Fruit fly (Drosophila melanogaster) whole organism, embryonic: ENCODE measurements around the gene CG5861.

ENCODE experiments used
- Atf-2 ChIP-seq: fragments of 200-800 bp; sonication (Bioruptor generic); optimal IDR thresholded peaks from 2 replicates; lab custom pipeline; 2016; ENCODE audit warnings: missing biosample characterization, missing genetic modification characterization
- B-H1 ChIP-seq: fragments of 200-800 bp; sonication (Bioruptor generic); IDR thresholded peaks from 3 replicates; pipeline ENCODE4 v1.3.6; 2022; ENCODE audit warnings: missing biosample characterization, missing genetic modification characterization
- CG10147 ChIP-seq: fragments of 200-800 bp; sonication (Bioruptor generic); optimal IDR thresholded peaks from 2 replicates; lab custom pipeline; 2019; ENCODE audit warnings: missing biosample characterization, mild to moderate bottlenecking, missing genetic modification characterization, moderate library complexity
- CG10979 ChIP-seq: fragments of 200-800 bp; sonication (Bioruptor generic); optimal IDR thresholded peaks from 2 replicates; lab custom pipeline; 2018; ENCODE audit warnings: missing biosample characterization, mild to moderate bottlenecking, missing genetic modification characterization, moderate library complexity
- CG11247 ChIP-seq: fragments of 200-800 bp; sonication (Bioruptor generic); IDR thresholded peaks from 2 replicates; pipeline ENCODE4 v1.3.6; 2022; ENCODE audit warnings: missing biosample characterization, missing genetic modification characterization
- CG11695 ChIP-seq: fragments of 200-800 bp; sonication (Bioruptor generic); IDR thresholded peaks from 3 replicates; pipeline ENCODE4 v1.3.6; 2022; ENCODE audit warnings: missing biosample characterization, missing genetic modification characterization
- CG12391 ChIP-seq: fragments of 200-800 bp; sonication (Bioruptor generic); optimal IDR thresholded peaks from 3 replicates; lab custom pipeline; 2018; ENCODE audit warnings: missing biosample characterization, mild to moderate bottlenecking, missing genetic modification characterization, moderate library complexity
- CG1603 ChIP-seq: fragments of 200-800 bp; sonication (Bioruptor generic); optimal IDR thresholded peaks from 2 replicates; lab custom pipeline; 2019; ENCODE audit warnings: missing biosample characterization, mild to moderate bottlenecking, missing genetic modification characterization, moderate library complexity
- CG1647 ChIP-seq: fragments of 200-800 bp; sonication (Bioruptor generic); optimal IDR thresholded peaks from 3 replicates; lab custom pipeline; 2016; ENCODE audit warnings: missing biosample characterization, missing genetic modification characterization
- CG17361 ChIP-seq: fragments of 200-800 bp; sonication (Bioruptor generic); IDR thresholded peaks from 3 replicates; pipeline ENCODE4 v1.3.6; 2022; ENCODE audit warnings: missing biosample characterization, missing genetic modification characterization
- CG18619 ChIP-seq: fragments of 200-800 bp; sonication (Bioruptor generic); optimal IDR thresholded peaks from 3 replicates; lab custom pipeline; 2017; ENCODE audit warnings: missing biosample characterization, mild to moderate bottlenecking, missing genetic modification characterization
- CG2129 ChIP-seq: fragments of 200-800 bp; sonication (Bioruptor generic); IDR thresholded peaks from 2 replicates; pipeline ENCODE4 v1.3.6; 2022; ENCODE audit warnings: missing biosample characterization, missing genetic modification characterization; ENCODE audit not compliant: partially characterized antibody
- CG30020 ChIP-seq: fragments of 200-800 bp; optimal IDR thresholded peaks from 2 replicates; lab custom pipeline; 2019; ENCODE audit warnings: missing biosample characterization, mild to moderate bottlenecking, missing genetic modification characterization, moderate library complexity
- CG3726 ChIP-seq: fragments of 200-800 bp; sonication (Bioruptor generic); IDR thresholded peaks from 3 replicates; pipeline ENCODE4, ENCODE4 v1.3.6; 2022; ENCODE audit warnings: missing biosample characterization, missing genetic modification characterization
- CG4854 ChIP-seq: fragments of 200-800 bp; sonication (Bioruptor generic); optimal IDR thresholded peaks from 2 replicates; lab custom pipeline; 2016; ENCODE audit warnings: missing biosample characterization, missing genetic modification characterization, inconsistent platforms
- CG5245 ChIP-seq: fragments of 200-800 bp; sonication (Bioruptor generic); optimal IDR thresholded peaks from 3 replicates; lab custom pipeline; 2016; ENCODE audit warnings: missing biosample characterization, missing genetic modification characterization
- CG8281 ChIP-seq: fragments of 200-800 bp; sonication (Bioruptor generic); optimal IDR thresholded peaks from 2 replicates; lab custom pipeline; 2018; ENCODE audit warnings: missing biosample characterization, mild to moderate bottlenecking, missing genetic modification characterization, moderate library complexity
- CG8388 ChIP-seq: fragments of 200-800 bp; sonication (Bioruptor generic); optimal IDR thresholded peaks from 2 replicates; lab custom pipeline; 2019; ENCODE audit warnings: missing biosample characterization, mild to moderate bottlenecking, missing genetic modification characterization, moderate library complexity
- CG8924 ChIP-seq: fragments of 200-800 bp; optimal IDR thresholded peaks from 3 replicates; lab custom pipeline; 2019; ENCODE audit warnings: missing biosample characterization, mild to moderate bottlenecking, missing genetic modification characterization, moderate library complexity
- CG9727 ChIP-seq: fragments of 200-800 bp; sonication (Bioruptor generic); optimal IDR thresholded peaks from 3 replicates; lab custom pipeline; 2017; ENCODE audit warnings: missing biosample characterization, mild to moderate bottlenecking, missing genetic modification characterization
- CHES-1-like ChIP-seq: fragments of 200-800 bp; sonication (Bioruptor generic); optimal IDR thresholded peaks from 2 replicates; lab custom pipeline; 2016; ENCODE audit warnings: missing biosample characterization, missing genetic modification characterization
- CoRest ChIP-seq: fragments of 200-800 bp; sonication (Bioruptor generic); optimal IDR thresholded peaks from 3 replicates; lab custom pipeline; 2018; ENCODE audit warnings: missing biosample characterization, mild to moderate bottlenecking, missing genetic modification characterization, moderate library complexity
- Dp ChIP-seq: fragments of 200-800 bp; sonication (Bioruptor generic); optimal IDR thresholded peaks from 2 replicates; lab custom pipeline; 2018; ENCODE audit warnings: missing biosample characterization, mild to moderate bottlenecking, missing genetic modification characterization, moderate library complexity
- Ets97D ChIP-seq: fragments of 200-800 bp; sonication (Bioruptor generic); optimal IDR thresholded peaks from 3 replicates; lab custom pipeline; 2016; ENCODE audit warnings: missing biosample characterization, missing genetic modification characterization
- HmgD ChIP-seq: fragments of 200-800 bp; sonication (Bioruptor generic); optimal IDR thresholded peaks from 3 replicates; lab custom pipeline; 2016; ENCODE audit warnings: missing biosample characterization, missing genetic modification characterization
- HmgZ ChIP-seq: fragments of 200-800 bp; sonication (Bioruptor generic); optimal IDR thresholded peaks from 2 replicates; lab custom pipeline; 2018; ENCODE audit warnings: missing biosample characterization, mild to moderate bottlenecking, missing genetic modification characterization
- MBD-R2 ChIP-seq: fragments of 200-800 bp; sonication (Bioruptor generic); IDR thresholded peaks from 2 replicates; pipeline ENCODE4 v1.3.6; 2022; ENCODE audit warnings: missing biosample characterization, missing genetic modification characterization
- Meics ChIP-seq: fragments of 200-800 bp; sonication (Bioruptor generic); optimal IDR thresholded peaks from 2 replicates; lab custom pipeline; 2017; ENCODE audit warnings: missing biosample characterization, mild to moderate bottlenecking, missing genetic modification characterization
- NC2α ChIP-seq: fragments of 200-800 bp; sonication (Bioruptor generic); optimal IDR thresholded peaks from 2 replicates; lab custom pipeline; 2016; ENCODE audit warnings: missing biosample characterization, missing genetic modification characterization
- Rx ChIP-seq: fragments of 200-800 bp; sonication (Bioruptor generic); IDR thresholded peaks from 2 replicates; pipeline ENCODE4 v1.3.6; 2022; ENCODE audit warnings: missing biosample characterization, missing genetic modification characterization
- TFAM ChIP-seq: fragments of 200-800 bp; sonication (Bioruptor generic); optimal IDR thresholded peaks from 2 replicates; lab custom pipeline; 2017; ENCODE audit warnings: missing biosample characterization, missing genetic modification characterization, inconsistent platforms
- ase ChIP-seq: fragments of 200-800 bp; sonication (Bioruptor generic); IDR thresholded peaks from 3 replicates; pipeline ENCODE4 v1.3.6; 2022; ENCODE audit warnings: missing biosample characterization, missing genetic modification characterization
- dati ChIP-seq: fragments of 200-800 bp; sonication (Bioruptor generic); IDR thresholded peaks from 2 replicates; pipeline ENCODE4 v1.3.6; 2022; ENCODE audit warnings: missing biosample characterization, missing genetic modification characterization
- ems ChIP-seq: fragments of 200-800 bp; sonication (Bioruptor generic); optimal IDR thresholded peaks from 3 replicates; lab custom pipeline; 2016; ENCODE audit warnings: missing biosample characterization, missing genetic modification characterization
- gcm ChIP-seq: fragments of 200-800 bp; sonication (Bioruptor generic); optimal IDR thresholded peaks from 2 replicates; lab custom pipeline; 2019; ENCODE audit warnings: missing biosample characterization, mild to moderate bottlenecking, missing genetic modification characterization, moderate library complexity
- grn ChIP-seq: fragments of 200-800 bp; sonication (Bioruptor generic); optimal IDR thresholded peaks from 3 replicates; lab custom pipeline; 2017; ENCODE audit warnings: missing biosample characterization, missing genetic modification characterization
- ham ChIP-seq: fragments of 200-800 bp; sonication (Bioruptor generic); IDR thresholded peaks from 2 replicates; pipeline ENCODE4 v1.3.6; 2022; ENCODE audit warnings: missing biosample characterization, missing genetic modification characterization
- ind ChIP-seq: fragments of 200-800 bp; sonication (Bioruptor generic); optimal IDR thresholded peaks from 3 replicates; lab custom pipeline; 2016; ENCODE audit warnings: missing biosample characterization, missing genetic modification characterization
- klu ChIP-seq: fragments of 200-800 bp; sonication (Bioruptor generic); IDR thresholded peaks from 2 replicates; pipeline ENCODE4 v1.3.6; 2022; ENCODE audit warnings: missing biosample characterization, missing genetic modification characterization
- knrl ChIP-seq: fragments of 200-800 bp; sonication (Bioruptor generic); IDR thresholded peaks from 3 replicates; pipeline ENCODE4 v1.3.6; 2022; ENCODE audit warnings: missing biosample characterization, missing genetic modification characterization; ENCODE audit not compliant: partially characterized antibody
- lov ChIP-seq, 2 experiments: fragments of 200-800 bp in 1 of 2; fragments of >200 bp in 1 of 2; sonication (Bioruptor generic) in 1 of 2; IDR thresholded peaks in 1 of 2; optimal IDR thresholded peaks in 1 of 2; 2 replicates in 1 of 2; 3 replicates in 1 of 2; pipeline versions ENCODE4 v1.3.6 to Lab custom; 2017 to 2022; ENCODE audit warnings: missing biosample characterization in 1 of 2, missing genetic modification characterization in 1 of 2
- mld ChIP-seq: fragments of 200-800 bp; sonication (Bioruptor generic); IDR thresholded peaks from 3 replicates; pipeline ENCODE4 v1.3.6; 2022; ENCODE audit warnings: missing biosample characterization, missing genetic modification characterization; ENCODE audit not compliant: partially characterized antibody
- nau ChIP-seq: fragments of 200-800 bp; sonication (Bioruptor generic); optimal IDR thresholded peaks from 3 replicates; lab custom pipeline; 2017; ENCODE audit warnings: missing biosample characterization, mild to moderate bottlenecking, missing genetic modification characterization, missing genetic modification reagents
- pan ChIP-seq, 4 experiments: fragments of >200 bp in 3 of 4; fragments of 200-800 bp in 1 of 4; sonication (Bioruptor generic) in 1 of 4; optimal IDR thresholded peaks in 3 of 4; IDR thresholded peaks in 1 of 4; 2 replicates each; pipeline versions ENCODE4 v1.3.6 to Lab custom; 2017 to 2022; ENCODE audit warnings: missing biosample characterization in 2 of 4, missing genetic modification characterization in 2 of 4, mixed read lengths in 1 of 4
- pfk ChIP-seq: fragments of 200-800 bp; sonication (Bioruptor generic); optimal IDR thresholded peaks from 2 replicates; lab custom pipeline; 2018; ENCODE audit warnings: missing biosample characterization, mild to moderate bottlenecking, missing genetic modification characterization, moderate library complexity
- run ChIP-seq: fragments of 200-800 bp; sonication (Bioruptor generic); optimal IDR thresholded peaks from 3 replicates; lab custom pipeline; 2018; ENCODE audit warnings: missing biosample characterization, mild to moderate bottlenecking, missing genetic modification characterization
- sob ChIP-seq: fragments of 200-800 bp; sonication (Bioruptor generic); IDR thresholded peaks from 2 replicates; pipeline ENCODE4 v1.3.6; 2022; ENCODE audit warnings: missing biosample characterization, missing genetic modification characterization
- sr ChIP-seq: fragments of 200-800 bp; sonication (Bioruptor generic); IDR thresholded peaks from 3 replicates; pipeline ENCODE4 v1.3.6; 2022; ENCODE audit warnings: missing biosample characterization, missing genetic modification characterization

CG5861 gene

dm6 chr2L:16269232-16270134 is 37.6 kb downstream of the CG5861 start (continued):
- peak; percentile 45 for TF ChIP-seq HmgD
- TF ChIP-seq CG17361 (GFP tag; lab: Robert Waterston, UW): no peak
- TF ChIP-seq lov (optimal IDR thresholded peaks at IDR 0.05; lab: Kevin White, UChicago): no peak
- no peak for TF ChIP-seq lov (GFP tag; IDR thresholded peaks at IDR 0.05; lab: Robert Waterston, UW)
- no peak for TF ChIP-seq B-H1
- TF ChIP-seq run: peak; percentile 59
- TF ChIP-seq ems: no peak
- peak; percentile 98 for TF ChIP-seq Ets97D (GFP tag; lab: Kevin White, UChicago)
- TF ChIP-seq pan (optimal IDR thresholded peaks at IDR 0.05; lab: Kevin White, UChicago): no peak
- TF ChIP-seq pan (GFP tag; optimal IDR thresholded peaks at IDR 0.05 in 1 of 2, IDR thresholded peaks at IDR 0.05 in 1 of 2): no peak
- no peak for TF ChIP-seq sr (GFP tag; lab: Robert Waterston, UW)
- TF ChIP-seq CHES-1-like (GFP tag; lab: Kevin White, UChicago): peak; percentile 21
- TF ChIP-seq nau: peak; percentile 93
- no peak for TF ChIP-seq ase (GFP tag; lab: Robert Waterston, UW)
- TF ChIP-seq TFAM (GFP tag; lab: Kevin White, UChicago): peak; percentile 38
- TF ChIP-seq ham (GFP tag; lab: Robert Waterston, UW): no peak
- no peak for TF ChIP-seq knrl
- peak; percentile 48 for TF ChIP-seq CG1603 (tag; lab: Kevin White, UChicago)
- TF ChIP-seq sob (GFP tag; lab: Robert Waterston, UW): no peak
- peak; percentile 83 for TF ChIP-seq CG8924 (tag; lab: Kevin White, UChicago)
- TF ChIP-seq CG12391 (tag; lab: Kevin White, UChicago): peak; percentile 73
- no peak for TF ChIP-seq CG4854 (GFP tag; lab: Kevin White, UChicago)
- TF ChIP-seq Rx (GFP tag; lab: Robert Waterston, UW): no peak
- no peak for TF ChIP-seq CG1647
- no peak for TF ChIP-seq Atf-2 (GFP tag; lab: Kevin White, UChicago)
- TF ChIP-seq CG5245 (GFP tag; lab: Kevin White, UChicago): no peak
- TF ChIP-seq NC2α (GFP tag; lab: Kevin White, UChicago): peak; percentile 27
- peak; percentile 73 for TF ChIP-seq CG8281 (tag; lab: Kevin White, UChicago)
- no peak for TF ChIP-seq CoRest (tag; lab: Kevin White, UChicago)
- no peak for TF ChIP-seq klu (GFP tag; lab: Robert Waterston, UW)
- peak; percentile 36 for TF ChIP-seq CG10979 (tag; lab: Kevin White, UChicago)
- TF ChIP-seq dati: no peak
- peak; percentile 66 for TF ChIP-seq CG8388 (GFP tag; lab: Kevin White, UChicago)
- TF ChIP-seq CG11695 (GFP tag; lab: Robert Waterston, UW): no peak
- TF ChIP-seq CG9727 (GFP tag; lab: Kevin White, UChicago): peak; percentile 72
- TF ChIP-seq gcm (GFP tag; lab: Kevin White, UChicago): peak; percentile 92
- TF ChIP-seq CG10147 (GFP tag; lab: Kevin White, UChicago): no peak
- TF ChIP-seq CG11247 (GFP tag; lab: Robert Waterston, UW): no peak
- TF ChIP-seq Dp (GFP tag; lab: Kevin White, UChicago): peak; percentile 24
- peak; percentile 75 for TF ChIP-seq HmgZ (tag; lab: Kevin White, UChicago)
- no peak for TF ChIP-seq mld
- peak; percentile 39 for TF ChIP-seq CG18619
- no peak for TF ChIP-seq MBD-R2 (GFP tag; lab: Robert Waterston, UW)
- peak; percentile 91 for TF ChIP-seq Meics
- TF ChIP-seq CG2129: no peak
- no peak for TF ChIP-seq CG3726 (GFP tag; lab: Robert Waterston, UW)
- TF ChIP-seq CG30020 (tag; lab: Kevin White, UChicago): peak; percentile 35
- peak; percentile 38 for TF ChIP-seq grn (GFP tag; lab: Kevin White, UChicago)
- no peak for TF ChIP-seq ind (GFP tag; lab: Kevin White, UChicago)
- TF ChIP-seq pfk (GFP tag; lab: Kevin White, UChicago): peak; percentile 100
